Worm (Caenorhabditis elegans) whole organism, L1 larva: Measurements from ENCODE around the gene srw-4.

Source experiments
- ceh-82 ChIP-seq, 3 experiments: fragments of 150-350 bp in 1 of 3; sonication (generic microtip) in 2 of 3; optimal IDR thresholded peaks; 2 replicates each; lab custom pipeline; 2014 to 2017; ENCODE audit warnings: missing biosample characterization in 3 of 3, missing genetic modification characterization in 3 of 3
- ces-1 ChIP-seq: fragments of 150-350 bp; optimal IDR thresholded peaks from 2 replicates; lab custom pipeline; 2014; ENCODE audit warnings: missing biosample characterization, missing genetic modification reagents, missing genetic modification characterization
- elt-3 ChIP-seq, 6 experiments: fragments of 150-350 bp in 1 of 6; sonication (generic microtip); optimal IDR thresholded peaks; 2 replicates each; lab custom pipeline; 2017 to 2018; ENCODE audit warnings: missing biosample characterization in 6 of 6, missing genetic modification characterization in 6 of 6, inconsistent platforms in 1 of 6
- fkh-10 ChIP-seq: sonication (generic microtip); optimal IDR thresholded peaks from 2 replicates; lab custom pipeline; 2017; ENCODE audit warnings: missing biosample characterization, missing genetic modification reagents, missing genetic modification characterization
- fos-1 ChIP-seq: fragments of 150-350 bp; optimal IDR thresholded peaks from 2 replicates; lab custom pipeline; 2014; ENCODE audit warnings: missing biosample characterization, missing genetic modification characterization
- lin-13 ChIP-seq: fragments of 150-350 bp; optimal IDR thresholded peaks from 2 replicates; lab custom pipeline; 2014; ENCODE audit warnings: missing biosample characterization, missing genetic modification reagents, missing genetic modification characterization
- nhr-237 ChIP-seq: fragments of 150-350 bp; optimal IDR thresholded peaks from 2 replicates; lab custom pipeline; 2014; ENCODE audit warnings: missing biosample characterization, missing genetic modification characterization
- pax-3 ChIP-seq: fragments of 200-800 bp; sonication (Bioruptor generic); optimal IDR thresholded peaks from 2 replicates; lab custom pipeline; 2018; ENCODE audit warnings: mild to moderate bottlenecking, missing genetic modification characterization, moderate library complexity, missing compliant biosample characterization
- sox-4 ChIP-seq: sonication (generic microtip); optimal IDR thresholded peaks from 2 replicates; lab custom pipeline; 2016; ENCODE audit warnings: missing genetic modification characterization, missing compliant biosample characterization
- sup-37 ChIP-seq: fragments of 200-800 bp; sonication (Bioruptor generic); optimal IDR thresholded peaks from 2 replicates; lab custom pipeline; 2018; ENCODE audit warnings: mild to moderate bottlenecking, missing genetic modification characterization, missing compliant biosample characterization
- tlp-1 ChIP-seq: fragments of 150-350 bp; optimal IDR thresholded peaks from 2 replicates; lab custom pipeline; 2014; ENCODE audit warnings: missing biosample characterization, missing genetic modification characterization
- unc-62 ChIP-seq: fragments of 150-350 bp; optimal IDR thresholded peaks from 2 replicates; lab custom pipeline; 2014; ENCODE audit warnings: missing biosample characterization, missing genetic modification reagents, missing genetic modification characterization

- TF ChIP-seq pax-3 (tag; lab: Kevin White, UChicago): no peak
- no peak for TF ChIP-seq unc-62 (GFP tag; lab: Kevin White, UChicago)
- TF ChIP-seq tlp-1: no peak
- TF ChIP-seq nhr-237 (tag; lab: Kevin White, UChicago): no peak
- TF ChIP-seq fos-1 (tag; lab: Kevin White, UChicago): no peak
- no peak for TF ChIP-seq lin-13
- TF ChIP-seq elt-3 (tag; optimal IDR thresholded peaks at IDR 0.05; lab: Kevin White, UChicago): no peak
- no peak for TF ChIP-seq ces-1 (GFP tag; lab: Kevin White, UChicago)
- no peak for TF ChIP-seq ceh-82 (tag; optimal IDR thresholded peaks at IDR 0.05; lab: Kevin White, UChicago)
- TF ChIP-seq fkh-10 (GFP tag; lab: Kevin White, UChicago): no peak
- no peak for TF ChIP-seq sox-4
- TF ChIP-seq sup-37 (GFP tag; lab: Kevin White, UChicago): no peak
Observed at ce11 chrV:2857842-2858241, 30.7 kb downstream of the srw-4 start, which contains the start of gene srj-55.
